4 fruit fly cellular contexts compared by ENCODE assay signal in genomic region chrX:4461972-4462371, dm6.
A peak's percentile ranks its signal among the peaks of the same experiment; 100 is the strongest.
TF ChIP-seq lines count a peak whose summit lies in the region.

No protein-coding gene starts in this region.

- TF ChIP-seq CTCF in whole organism, embryonic (GFP tag; optimal IDR thresholded peaks at IDR 0.05; lab: Kevin White, UChicago): no peak

TF ChIP-seq in whole organism, embryonic, 481 proteins besides CTCF, POLR2A, EP300 and RAD21 (continues in another document):
- TF ChIP-seq Nf-YC (tag; optimal IDR thresholded peaks at IDR 0.05; lab: Kevin White, UChicago) (peak; percentile 44), CG7372 (GFP tag; IDR thresholded peaks at IDR 0.05; lab: Robert Waterston, UW) (no peak), CG34376 (GFP tag; optimal IDR thresholded peaks at IDR 0.05; lab: Kevin White, UChicago) (no peak), scrt (GFP tag; optimal IDR thresholded peaks at IDR 0.05; lab: Kevin White, UChicago) (no peak), CG13894 (tag; optimal IDR thresholded peaks at IDR 0.05; lab: Kevin White, UChicago) (no peak), stwl (tag; optimal IDR thresholded peaks at IDR 0.05; lab: Kevin White, UChicago) (no peak), Hr39 (optimal IDR thresholded peaks at IDR 0.05; lab: Kevin White, UChicago) (peak; percentile 34), Blimp-1 (GFP tag; optimal IDR thresholded peaks at IDR 0.05; lab: Kevin White, UChicago) (peak; percentile 34), HLHmδ (GFP tag; optimal IDR thresholded peaks at IDR 0.05; lab: Kevin White, UChicago) (no peak), sens (GFP tag; lab: Kevin White, UChicago) (peak; percentile 2), chn (GFP tag; optimal IDR thresholded peaks at IDR 0.05; lab: Kevin White, UChicago) (no peak), CG17186 (GFP tag; optimal IDR thresholded peaks at IDR 0.05; lab: Kevin White, UChicago) (no peak), gfzf (GFP tag; optimal IDR thresholded peaks at IDR 0.05; lab: Kevin White, UChicago) (no peak), CG2712 (tag; optimal IDR thresholded peaks at IDR 0.05; lab: Kevin White, UChicago) (no peak), pita (GFP tag; optimal IDR thresholded peaks at IDR 0.05; lab: Kevin White, UChicago) (no peak), fd102C (GFP tag; optimal IDR thresholded peaks at IDR 0.05; lab: Kevin White, UChicago) (no peak), nmo (GFP tag; optimal IDR thresholded peaks at IDR 0.05; lab: Kevin White, UChicago) (no peak), nom (GFP tag; optimal IDR thresholded peaks at IDR 0.05; lab: Kevin White, UChicago) (peak; percentile 69), CG33213 (GFP tag; optimal IDR thresholded peaks at IDR 0.05; lab: Kevin White, UChicago) (no peak), sqz (GFP tag; optimal IDR thresholded peaks at IDR 0.05; lab: Kevin White, UChicago) (peak; percentile 13), tup (GFP tag; optimal IDR thresholded peaks at IDR 0.05; lab: Kevin White, UChicago) (no peak), phol (tag; optimal IDR thresholded peaks at IDR 0.05; lab: Kevin White, UChicago) (peak; percentile 24), eve (GFP tag; optimal IDR thresholded peaks at IDR 0.05; lab: Kevin White, UChicago) (no peak), gt (GFP tag; IDR thresholded peaks at IDR 0.05; lab: Robert Waterston, UW) (no peak)

TF ChIP-seq in whole organism, prepupa, 60 proteins besides CTCF, POLR2A, EP300 and RAD21 (continues in another document):
- TF ChIP-seq CG9139 (GFP tag; optimal IDR thresholded peaks at IDR 0.05; lab: Kevin White, UChicago): peak; percentile 50
- no peak for TF ChIP-seq OdsH (GFP tag; optimal IDR thresholded peaks at IDR 0.05; lab: Kevin White, UChicago)
- TF ChIP-seq Blimp-1 (GFP tag; optimal IDR thresholded peaks at IDR 0.05; lab: Kevin White, UChicago): peak; percentile 76
- peak; percentile 31; the same call in 1 of the 3 replicates for TF ChIP-seq eg (GFP tag; IDR thresholded peaks at IDR 0.05; lab: Robert Waterston, UW)
- peak; percentile 37 for TF ChIP-seq Eip78C (GFP tag; lab: Kevin White, UChicago)
- no peak for TF ChIP-seq CG34406 (GFP tag; optimal IDR thresholded peaks at IDR 0.05; lab: Kevin White, UChicago)
- TF ChIP-seq vri (GFP tag; optimal IDR thresholded peaks at IDR 0.05; lab: Kevin White, UChicago): no peak
- peak; percentile 67; the same call in 2 of the 3 replicates for TF ChIP-seq CG6163 (GFP tag; IDR thresholded peaks at IDR 0.05; lab: Robert Waterston, UW)
- TF ChIP-seq Ets96B (tag; optimal IDR thresholded peaks at IDR 0.05; lab: Kevin White, UChicago): peak; percentile 45
- TF ChIP-seq CG8319 (GFP tag; optimal IDR thresholded peaks at IDR 0.05; lab: Kevin White, UChicago): no peak
- TF ChIP-seq Gug (GFP tag; IDR thresholded peaks at IDR 0.05; lab: Robert Waterston, UW): no peak
- TF ChIP-seq CG3919 (GFP tag; optimal IDR thresholded peaks at IDR 0.05; lab: Kevin White, UChicago): peak; percentile 7
- TF ChIP-seq CG16779 (tag; optimal IDR thresholded peaks at IDR 0.05; lab: Kevin White, UChicago): peak; percentile 3
- peak; percentile 47 for TF ChIP-seq CG3032 (tag; optimal IDR thresholded peaks at IDR 0.05; lab: Kevin White, UChicago)
- TF ChIP-seq net (GFP tag; optimal IDR thresholded peaks at IDR 0.05; lab: Kevin White, UChicago): peak; percentile 4
- TF ChIP-seq Sox15 (GFP tag; optimal IDR thresholded peaks at IDR 0.05; lab: Kevin White, UChicago): no peak
- TF ChIP-seq CG8119 (GFP tag; IDR thresholded peaks at IDR 0.05; lab: Robert Waterston, UW): peak; percentile 40; the same call in 1 of the 3 replicates
- TF ChIP-seq ss (GFP tag; optimal IDR thresholded peaks at IDR 0.05; lab: Kevin White, UChicago): peak; percentile 74 to 78
- TF ChIP-seq Sox102F (GFP tag; optimal IDR thresholded peaks at IDR 0.05; lab: Kevin White, UChicago): peak; percentile 21
- TF ChIP-seq spab (GFP tag; optimal IDR thresholded peaks at IDR 0.05; lab: Kevin White, UChicago): peak; percentile 45
- TF ChIP-seq CG31627 (GFP tag; optimal IDR thresholded peaks at IDR 0.05; lab: Kevin White, UChicago): no peak
- peak; percentile 58 for TF ChIP-seq CG6808 (GFP tag; optimal IDR thresholded peaks at IDR 0.05; lab: Kevin White, UChicago)
- no peak for TF ChIP-seq Hr38 (GFP tag; optimal IDR thresholded peaks at IDR 0.05; lab: Kevin White, UChicago)
- peak; percentile 3 for TF ChIP-seq CG7368 (GFP tag; optimal IDR thresholded peaks at IDR 0.05; lab: Kevin White, UChicago)

TF ChIP-seq in whole organism, pupa, 21 proteins besides CTCF, POLR2A, EP300 and RAD21:
- TF ChIP-seq Pif1A (GFP tag; optimal IDR thresholded peaks at IDR 0.05; lab: Kevin White, UChicago): peak; percentile 25
- TF ChIP-seq CG17806 (tag; optimal IDR thresholded peaks at IDR 0.05; lab: Kevin White, UChicago): no peak
- TF ChIP-seq D1 (tag; optimal IDR thresholded peaks at IDR 0.05; lab: Kevin White, UChicago): no peak
- no peak for TF ChIP-seq EcR (GFP tag; optimal IDR thresholded peaks at IDR 0.05; lab: Kevin White, UChicago)
- 0 out of 2 replicates have a peak, but pooled peaks have one; percentile 3 for TF ChIP-seq rn (GFP tag; IDR thresholded peaks at IDR 0.05; lab: Robert Waterston, UW)
- no peak for TF ChIP-seq CG10348 (GFP tag; IDR thresholded peaks at IDR 0.05; lab: Robert Waterston, UW)
- TF ChIP-seq fd96Ca (GFP tag; IDR thresholded peaks at IDR 0.05; lab: Robert Waterston, UW): peak; percentile 30; the same call in 1 of the 3 replicates
- TF ChIP-seq CG15710 (tag; optimal IDR thresholded peaks at IDR 0.05; lab: Kevin White, UChicago): peak; percentile 51
- no peak for TF ChIP-seq CG8301 (tag; optimal IDR thresholded peaks at IDR 0.05; lab: Kevin White, UChicago)
- TF ChIP-seq CG14655 (GFP tag; optimal IDR thresholded peaks at IDR 0.05; lab: Kevin White, UChicago): peak; percentile 25
- TF ChIP-seq CG8159 (tag; optimal IDR thresholded peaks at IDR 0.05; lab: Kevin White, UChicago): peak; percentile 48
- TF ChIP-seq gl (tag; optimal IDR thresholded peaks at IDR 0.05; lab: Kevin White, UChicago): peak; percentile 15
- peak; percentile 41; the same call in 1 of the 3 replicates for TF ChIP-seq CG4496 (GFP tag; IDR thresholded peaks at IDR 0.05; lab: Robert Waterston, UW)
- TF ChIP-seq CG32121 (GFP tag; IDR thresholded peaks at IDR 0.05; lab: Robert Waterston, UW): no peak
- no peak for TF ChIP-seq Ets98B (GFP tag; IDR thresholded peaks at IDR 0.05; lab: Robert Waterston, UW)
- TF ChIP-seq CG9948 (tag; optimal IDR thresholded peaks at IDR 0.05; lab: Kevin White, UChicago): no peak
- TF ChIP-seq Snoo (tag; optimal IDR thresholded peaks at IDR 0.05; lab: Kevin White, UChicago): peak; percentile 11
- peak; percentile 36 for TF ChIP-seq CG34367 (tag; optimal IDR thresholded peaks at IDR 0.05; lab: Kevin White, UChicago)
- peak; percentile 18 for TF ChIP-seq Pif1B (GFP tag; optimal IDR thresholded peaks at IDR 0.05; lab: Kevin White, UChicago)
- no peak for TF ChIP-seq CG12605 (GFP tag; IDR thresholded peaks at IDR 0.05; lab: Robert Waterston, UW)
- peak; percentile 39 for TF ChIP-seq CG13204 (GFP tag; optimal IDR thresholded peaks at IDR 0.05; lab: Kevin White, UChicago)

TF ChIP-seq in whole organism, wandering third instar larva, 38 proteins besides CTCF, POLR2A, EP300 and RAD21:
- TF ChIP-seq psq (GFP tag; optimal IDR thresholded peaks at IDR 0.05; lab: Kevin White, UChicago) (peak; percentile 72), Hr78 (GFP tag; optimal IDR thresholded peaks at IDR 0.05; lab: Kevin White, UChicago) (no peak), Vsx2 (GFP tag; optimal IDR thresholded peaks at IDR 0.05; lab: Kevin White, UChicago; ENCODE audit: partially characterized antibody) (peak; percentile 24), usp (GFP tag; optimal IDR thresholded peaks at IDR 0.05; lab: Kevin White, UChicago) (no peak), N (GFP tag; optimal IDR thresholded peaks at IDR 0.05; lab: Kevin White, UChicago) (no peak)
TF ChIP-seq in whole organism, wandering third instar larva: peak in this region for 2.

Comparison
In these comparisons a context has a peak if more than half of its experiments do, and no peak if none do; other contexts are left out.
1. Of the 7 proteins assayed by ChIP-seq in both whole organism, embryonic and whole organism, prepupa: peak only in whole organism, embryonic: Hr39; only in whole organism, prepupa: CG16779 and Sox102F; in both: Blimp-1; in neither: 3.